Worm (Caenorhabditis elegans) whole organism, L1 larva: ENCODE results near the gene R151.1.

Source experiments
- C16A3.4 ChIP-seq: fragments of 150-350 bp; optimal IDR thresholded peaks from 2 replicates; lab custom pipeline; 2014; ENCODE audit warnings: missing biosample characterization, missing genetic modification characterization
- C34B4.2 ChIP-seq: sonication (generic microtip); optimal IDR thresholded peaks from 2 replicates; lab custom pipeline; 2017; ENCODE audit warnings: mild to moderate bottlenecking, missing genetic modification characterization, missing compliant biosample characterization
- aha-1 ChIP-seq: fragments of 150-350 bp; optimal IDR thresholded peaks from 2 replicates; lab custom pipeline; 2014; ENCODE audit warnings: missing biosample characterization, missing genetic modification characterization
- aly-2 ChIP-seq: fragments of 150-350 bp; optimal IDR thresholded peaks from 2 replicates; lab custom pipeline; 2014; ENCODE audit warnings: missing biosample characterization, missing genetic modification characterization
- ama-1 ChIP-seq: fragments of 150-350 bp; optimal IDR thresholded peaks from 2 replicates; lab custom pipeline; 2014
- ceh-63 ChIP-seq: fragments of 200-800 bp; sonication (Bioruptor generic); optimal IDR thresholded peaks from 2 replicates; lab custom pipeline; 2018; ENCODE audit warnings: mild to moderate bottlenecking, missing genetic modification characterization, missing compliant biosample characterization
- ceh-8 ChIP-seq: fragments of 200-800 bp; sonication (Bioruptor generic); optimal IDR thresholded peaks from 2 replicates; lab custom pipeline; 2018; ENCODE audit warnings: mild to moderate bottlenecking, missing genetic modification characterization, moderate library complexity, missing compliant biosample characterization
- ceh-90 ChIP-seq: sonication (generic microtip); optimal IDR thresholded peaks from 2 replicates; lab custom pipeline; 2016; ENCODE audit warnings: missing genetic modification characterization, missing compliant biosample characterization
- ces-1 ChIP-seq: fragments of 150-350 bp; optimal IDR thresholded peaks from 2 replicates; lab custom pipeline; 2014; ENCODE audit warnings: missing biosample characterization, missing genetic modification reagents, missing genetic modification characterization
- dpl-1 ChIP-seq, 3 experiments: fragments of 150-350 bp in 2 of 3; sonication (generic microtip) in 1 of 3; optimal IDR thresholded peaks; 2 replicates each; lab custom pipeline; 2014 to 2017; ENCODE audit warnings: missing biosample characterization in 3 of 3, missing genetic modification characterization in 3 of 3, missing genetic modification reagents in 3 of 3
- efl-1 ChIP-seq, 4 experiments: fragments of 150-350 bp; optimal IDR thresholded peaks in 3 of 4; peaks in 1 of 4; 1 replicate in 1 of 4; 2 replicates in 3 of 4; lab custom pipeline; 2014; ENCODE audit warnings: missing biosample characterization in 2 of 4, missing genetic modification characterization in 2 of 4, missing genetic modification reagents in 2 of 4
- egl-27 ChIP-seq, 2 experiments: fragments of 150-350 bp in 1 of 2; sonication (generic microtip); optimal IDR thresholded peaks; 3 replicates each; lab custom pipeline; 2017 to 2018; ENCODE audit warnings: missing biosample characterization in 2 of 2, missing genetic modification characterization in 2 of 2, missing genetic modification reagents in 2 of 2
- elt-2 ChIP-seq: sonication (generic microtip); optimal IDR thresholded peaks from 2 replicates; lab custom pipeline; 2016; ENCODE audit warnings: missing genetic modification characterization, mild to moderate bottlenecking, inconsistent platforms, missing compliant biosample characterization, missing genetic modification reagents
- elt-3 ChIP-seq, 6 experiments: fragments of 150-350 bp in 1 of 6; sonication (generic microtip); optimal IDR thresholded peaks; 2 replicates each; lab custom pipeline; 2017 to 2018; ENCODE audit warnings: missing biosample characterization in 6 of 6, missing genetic modification characterization in 6 of 6, inconsistent platforms in 1 of 6
- fkh-4 ChIP-seq: sonication (generic microtip); optimal IDR thresholded peaks from 2 replicates; lab custom pipeline; 2016; ENCODE audit warnings: missing compliant biosample characterization, missing genetic modification characterization, borderline replicate concordance
- grh-1 ChIP-seq: fragments of 200-800 bp; sonication (Bioruptor generic); IDR thresholded peaks from 2 replicates; pipeline ENCODE4 v1.3.6; 2022; ENCODE audit warnings: missing genetic modification reagents, missing genetic modification characterization, missing compliant biosample characterization
- hlh-17 ChIP-seq: fragments of 200-800 bp; sonication (Bioruptor generic); optimal IDR thresholded peaks from 2 replicates; lab custom pipeline; 2018; ENCODE audit warnings: missing genetic modification characterization, mild to moderate bottlenecking, missing compliant biosample characterization, moderate library complexity, borderline replicate concordance
- hpl-2 ChIP-seq: fragments of 150-350 bp; optimal IDR thresholded peaks from 2 replicates; lab custom pipeline; 2014; ENCODE audit warnings: missing biosample characterization, missing genetic modification reagents, missing genetic modification characterization
- isw-1 ChIP-seq: fragments of 200-800 bp; sonication (Bioruptor generic); IDR thresholded peaks from 2 replicates; pipeline ENCODE4 v1.3.6; 2022; ENCODE audit warnings: missing genetic modification characterization, missing compliant biosample characterization
- lin-13 ChIP-seq: fragments of 150-350 bp; optimal IDR thresholded peaks from 2 replicates; lab custom pipeline; 2014; ENCODE audit warnings: missing biosample characterization, missing genetic modification reagents, missing genetic modification characterization
- lin-14 ChIP-seq: fragments of 200-800 bp; sonication (Bioruptor generic); optimal IDR thresholded peaks from 2 replicates; lab custom pipeline; 2018; ENCODE audit warnings: mild to moderate bottlenecking, missing genetic modification characterization, moderate library complexity, missing compliant biosample characterization
- lin-15B ChIP-seq: fragments of 150-350 bp; sonication (generic microtip); optimal IDR thresholded peaks from 3 replicates; lab custom pipeline; 2014; ENCODE audit warnings: missing biosample characterization, missing genetic modification characterization
- lin-39 ChIP-seq: fragments of 150-350 bp; optimal IDR thresholded peaks from 2 replicates; lab custom pipeline; 2014; ENCODE audit warnings: missing biosample characterization, missing genetic modification reagents, missing genetic modification characterization
- lir-3 ChIP-seq: sonication (generic microtip); optimal IDR thresholded peaks from 2 replicates; lab custom pipeline; 2016; ENCODE audit warnings: mild to moderate bottlenecking, missing genetic modification characterization, moderate library complexity, missing compliant biosample characterization; ENCODE audit not compliant: poor library complexity
- lsy-2 ChIP-seq, 2 experiments: fragments of 150-350 bp; optimal IDR thresholded peaks; 2 replicates each; lab custom pipeline; 2014; ENCODE audit warnings: missing biosample characterization in 2 of 2, missing genetic modification characterization in 2 of 2
- mab-9 ChIP-seq: fragments of 200-800 bp; sonication (Bioruptor generic); IDR thresholded peaks from 2 replicates; pipeline ENCODE4 v1.3.6; 2022; ENCODE audit warnings: missing genetic modification reagents, missing genetic modification characterization, missing compliant biosample characterization
- mdl-1 ChIP-seq, 2 experiments: fragments of 150-350 bp; optimal IDR thresholded peaks; 2 replicates each; lab custom pipeline; 2014 to 2017; ENCODE audit warnings: missing biosample characterization in 2 of 2, missing genetic modification characterization in 2 of 2, inconsistent platforms in 1 of 2
- mef-2 ChIP-seq: fragments of 150-350 bp; optimal IDR thresholded peaks from 2 replicates; lab custom pipeline; 2014; ENCODE audit warnings: missing biosample characterization, missing genetic modification characterization
- mep-1 ChIP-seq: fragments of 150-350 bp; optimal IDR thresholded peaks from 2 replicates; lab custom pipeline; 2014; ENCODE audit warnings: missing biosample characterization, missing genetic modification characterization
- nhr-11 ChIP-seq: fragments of 150-350 bp; optimal IDR thresholded peaks from 2 replicates; lab custom pipeline; 2014; ENCODE audit warnings: missing biosample characterization, missing genetic modification characterization
- nhr-12 ChIP-seq: sonication (generic microtip); optimal IDR thresholded peaks from 2 replicates; lab custom pipeline; 2017; ENCODE audit warnings: missing biosample characterization, missing genetic modification characterization
- nhr-20 ChIP-seq: sonication (generic microtip); optimal IDR thresholded peaks from 2 replicates; lab custom pipeline; 2016; ENCODE audit warnings: mild to moderate bottlenecking, missing genetic modification characterization, missing compliant biosample characterization
- nhr-47 ChIP-seq: sonication (generic microtip); optimal IDR thresholded peaks from 2 replicates; lab custom pipeline; 2016; ENCODE audit warnings: mild to moderate bottlenecking, missing genetic modification characterization, moderate library complexity, missing compliant biosample characterization
- nhr-71 ChIP-seq: sonication (generic microtip); optimal IDR thresholded peaks from 2 replicates; lab custom pipeline; 2016; ENCODE audit warnings: mild to moderate bottlenecking, missing genetic modification characterization, moderate library complexity, missing compliant biosample characterization
- nhr-76 ChIP-seq: sonication (generic microtip); optimal IDR thresholded peaks from 2 replicates; lab custom pipeline; 2017; ENCODE audit warnings: missing biosample characterization, missing genetic modification characterization
- nhr-84 ChIP-seq: sonication (generic microtip); optimal IDR thresholded peaks from 2 replicates; lab custom pipeline; 2017; ENCODE audit warnings: missing biosample characterization, missing genetic modification characterization
- nhr-85 ChIP-seq: sonication (generic microtip); peaks from one replicate; lab custom pipeline; 2016; ENCODE audit warnings: missing genetic modification characterization, inconsistent platforms, missing compliant biosample characterization
- pqm-1 ChIP-seq: sonication (generic microtip); optimal IDR thresholded peaks from 3 replicates; lab custom pipeline; 2017; ENCODE audit warnings: missing biosample characterization, missing genetic modification characterization
- rnt-1 ChIP-seq: sonication (generic microtip); optimal IDR thresholded peaks from 2 replicates; lab custom pipeline; 2016; ENCODE audit warnings: mild to moderate bottlenecking, missing genetic modification characterization, moderate library complexity, missing compliant biosample characterization
- skn-1 ChIP-seq: fragments of 150-350 bp; optimal IDR thresholded peaks from 2 replicates; lab custom pipeline; 2014; ENCODE audit warnings: missing biosample characterization, missing genetic modification characterization
- snpc-4 ChIP-seq: fragments of 150-350 bp; optimal IDR thresholded peaks from 2 replicates; lab custom pipeline; 2014; ENCODE audit warnings: missing biosample characterization, missing genetic modification characterization
- sox-4 ChIP-seq: sonication (generic microtip); optimal IDR thresholded peaks from 2 replicates; lab custom pipeline; 2016; ENCODE audit warnings: missing genetic modification characterization, missing compliant biosample characterization
- sup-37 ChIP-seq: fragments of 200-800 bp; sonication (Bioruptor generic); optimal IDR thresholded peaks from 2 replicates; lab custom pipeline; 2018; ENCODE audit warnings: mild to moderate bottlenecking, missing genetic modification characterization, missing compliant biosample characterization
- tbx-2 ChIP-seq: sonication (generic microtip); optimal IDR thresholded peaks from 2 replicates; lab custom pipeline; 2016; ENCODE audit warnings: missing genetic modification characterization, missing compliant biosample characterization
- tlp-1 ChIP-seq: fragments of 150-350 bp; optimal IDR thresholded peaks from 2 replicates; lab custom pipeline; 2014; ENCODE audit warnings: missing biosample characterization, missing genetic modification characterization
- unc-130 ChIP-seq: fragments of 150-350 bp; optimal IDR thresholded peaks from 2 replicates; lab custom pipeline; 2017; ENCODE audit warnings: missing biosample characterization, missing genetic modification characterization, inconsistent platforms
- unc-30 ChIP-seq: sonication (generic microtip); optimal IDR thresholded peaks from 2 replicates; lab custom pipeline; 2017; ENCODE audit warnings: missing biosample characterization, missing genetic modification characterization
- unc-62 ChIP-seq: fragments of 150-350 bp; optimal IDR thresholded peaks from 2 replicates; lab custom pipeline; 2014; ENCODE audit warnings: missing biosample characterization, missing genetic modification reagents, missing genetic modification characterization
- unc-86 ChIP-seq: sonication (generic microtip); optimal IDR thresholded peaks from 2 replicates; lab custom pipeline; 2016; ENCODE audit warnings: missing genetic modification characterization, missing compliant biosample characterization
- unc-98 ChIP-seq: fragments of 200-800 bp; sonication (Bioruptor generic); IDR thresholded peaks from 2 replicates; pipeline ENCODE4 v1.3.6; 2022; ENCODE audit warnings: missing genetic modification characterization, missing compliant biosample characterization
- zip-4 ChIP-seq: fragments of 200-800 bp; sonication (Bioruptor generic); optimal IDR thresholded peaks from 2 replicates; lab custom pipeline; 2018; ENCODE audit warnings: mild to moderate bottlenecking, missing genetic modification characterization, moderate library complexity, missing compliant biosample characterization
- ztf-11 ChIP-seq, 2 experiments: sonication (generic microtip); optimal IDR thresholded peaks; 2 replicates each; lab custom pipeline; 2016 to 2017; ENCODE audit warnings: missing genetic modification characterization in 2 of 2, missing biosample characterization in 1 of 2, missing compliant biosample characterization in 1 of 2
- ztf-4 ChIP-seq: fragments of 150-350 bp; optimal IDR thresholded peaks from 2 replicates; lab custom pipeline; 2014; ENCODE audit warnings: missing biosample characterization, missing genetic modification characterization

R151.1 gene

ce11 chrIII:7198838-7199237 lies 17.5 kb upstream of the R151.1 start, which contains the start of gene pfd-5:
Gene pfd-5 (minus strand): TSS chrIII:7198884.
- TF ChIP-seq rnt-1 (tag; lab: Kevin White, UChicago) (peak; percentile 97), nhr-20 (tag; lab: Kevin White, UChicago) (peak; percentile 67), tlp-1 (tag; lab: Kevin White, UChicago) (no peak), skn-1 (tag; lab: Kevin White, UChicago) (peak; percentile 51), pqm-1 (tag; lab: Kevin White, UChicago) (no peak), dpl-1 (GFP tag; optimal IDR thresholded peaks at IDR 0.05; lab: Kevin White, UChicago) (peak; percentile 90 to 96 (median 93)), sup-37 (no peak), nhr-12 (tag; lab: Kevin White, UChicago) (no peak), ceh-8 (GFP tag; lab: Kevin White, UChicago) (no peak), unc-86 (peak; percentile 51), ceh-90 (tag; lab: Kevin White, UChicago) (peak; percentile 93), C34B4.2 (tag; lab: Kevin White, UChicago) (no peak), mef-2 (tag; lab: Kevin White, UChicago) (no peak), hlh-17 (no peak), grh-1 (no peak), elt-2 (tag; lab: Kevin White, UChicago) (peak; percentile 43), aha-1 (tag; lab: Kevin White, UChicago) (no peak), nhr-84 (no peak), ztf-11 (tag; optimal IDR thresholded peaks at IDR 0.05; lab: Kevin White, UChicago) (peak in 1 of 2 experiments; percentile 84), lin-15B (tag; lab: Kevin White, UChicago) (peak; percentile 25), unc-130 (tag; lab: Kevin White, UChicago) (peak; percentile 12), fkh-4 (tag; lab: Kevin White, UChicago) (peak; percentile 76), unc-30 (tag; lab: Kevin White, UChicago) (no peak), nhr-11 (tag; lab: Kevin White, UChicago) (no peak), elt-3 (tag; optimal IDR thresholded peaks at IDR 0.05; lab: Kevin White, UChicago) (no peak), ama-1 (lab: Kevin White, UChicago) (no peak), nhr-76 (tag; lab: Kevin White, UChicago) (no peak), lin-14 (peak; percentile 76), lin-13 (GFP tag; lab: Kevin White, UChicago) (peak; percentile 49), ztf-4 (tag; lab: Kevin White, UChicago) (no peak), ces-1 (no peak), unc-98 (GFP tag; lab: Robert Waterston, UW) (peak; percentile 64), C16A3.4 (tag; lab: Kevin White, UChicago) (peak; percentile 37), nhr-85 (peak; percentile 91), nhr-71 (tag; lab: Kevin White, UChicago) (peak; percentile 82), mdl-1 (tag; optimal IDR thresholded peaks at IDR 0.05; lab: Kevin White, UChicago) (peak in 1 of 2 experiments; percentile 36), tbx-2 (tag; lab: Kevin White, UChicago) (peak; percentile 81), unc-62 (GFP tag; lab: Kevin White, UChicago) (no peak), isw-1 (peak; percentile 67), mab-9 (GFP tag; lab: Robert Waterston, UW) (no peak), lir-3 (tag; lab: Kevin White, UChicago) (peak; percentile 94), ceh-63 (GFP tag; lab: Kevin White, UChicago) (no peak), lin-39 (tag; lab: Kevin White, UChicago) (no peak), zip-4 (GFP tag; lab: Kevin White, UChicago) (no peak), mep-1 (peak; percentile 79), aly-2 (tag; lab: Kevin White, UChicago) (no peak), snpc-4 (tag; lab: Kevin White, UChicago) (peak; percentile 36), efl-1 (optimal IDR thresholded peaks at IDR 0.05; lab: Kevin White, UChicago) (peak; percentile 81 to 96), efl-1 (GFP tag; optimal IDR thresholded peaks at IDR 0.05 in 1 of 2; lab: Kevin White, UChicago) (peak; percentile 95 to 99), lsy-2 (tag; optimal IDR thresholded peaks at IDR 0.05; lab: Kevin White, UChicago) (peak; percentile 82 to 84), hpl-2 (GFP tag; lab: Kevin White, UChicago) (no peak), sox-4 (peak; percentile 65), egl-27 (tag; optimal IDR thresholded peaks at IDR 0.05; lab: Kevin White, UChicago) (no peak), nhr-47 (peak; percentile 85)
